Worm (Caenorhabditis elegans) whole organism, late embryonic: ENCODE results near the gene tax-6.
A peak's percentile ranks its signal among the peaks of the same experiment; 100 is the strongest.

Experiments
- C08G9.2 ChIP-seq: sonication (generic microtip); optimal IDR thresholded peaks from 2 replicates; lab custom pipeline; 2016; ENCODE audit warnings: mild to moderate bottlenecking, missing genetic modification characterization, moderate library complexity, missing compliant biosample characterization
- C38D4.7 ChIP-seq: fragments of 200-800 bp; sonication (Bioruptor generic); optimal IDR thresholded peaks from 2 replicates; lab custom pipeline; 2018; ENCODE audit warnings: mild to moderate bottlenecking, missing genetic modification characterization, moderate library complexity, missing compliant biosample characterization
- K02D7.2 ChIP-seq: sonication (generic microtip); optimal IDR thresholded peaks from 2 replicates; lab custom pipeline; 2017; ENCODE audit warnings: mild to moderate bottlenecking, missing genetic modification characterization, missing compliant biosample characterization
- T23F11.4 ChIP-seq: fragments of 200-800 bp; sonication (Bioruptor generic); optimal IDR thresholded peaks from 2 replicates; lab custom pipeline; 2018; ENCODE audit warnings: mild to moderate bottlenecking, missing genetic modification characterization, missing compliant biosample characterization
- Y22D7AL.16 ChIP-seq: sonication (generic microtip); optimal IDR thresholded peaks from 2 replicates; lab custom pipeline; 2016; ENCODE audit warnings: missing genetic modification characterization, missing compliant biosample characterization
- ahr-1 ChIP-seq: sonication (generic microtip); optimal IDR thresholded peaks from 2 replicates; lab custom pipeline; 2016; ENCODE audit warnings: missing genetic modification characterization, missing compliant biosample characterization
- ama-1 ChIP-seq: fragments of 150-350 bp; optimal IDR thresholded peaks from 2 replicates; lab custom pipeline; 2014
- ceh-14 ChIP-seq: sonication (generic microtip); optimal IDR thresholded peaks from 2 replicates; lab custom pipeline; 2016; ENCODE audit warnings: missing genotype, missing genetic modification characterization, missing compliant biosample characterization
- ceh-18 ChIP-seq: sonication (generic microtip); optimal IDR thresholded peaks from 2 replicates; lab custom pipeline; 2016; ENCODE audit warnings: missing genetic modification characterization, missing compliant biosample characterization
- ceh-2 ChIP-seq: sonication (generic microtip); optimal IDR thresholded peaks from 2 replicates; lab custom pipeline; 2016; ENCODE audit warnings: missing genotype, missing genetic modification characterization, missing compliant biosample characterization
- ceh-22 ChIP-seq: sonication (generic microtip); optimal IDR thresholded peaks from 2 replicates; lab custom pipeline; 2017; ENCODE audit warnings: missing biosample characterization, missing genetic modification characterization
- ceh-31 ChIP-seq: sonication (generic microtip); optimal IDR thresholded peaks from 2 replicates; lab custom pipeline; 2016; ENCODE audit warnings: missing genetic modification characterization, missing compliant biosample characterization
- ceh-34 ChIP-seq: sonication (generic microtip); optimal IDR thresholded peaks from 2 replicates; lab custom pipeline; 2016; ENCODE audit warnings: mild to moderate bottlenecking, missing genetic modification characterization, missing compliant biosample characterization
- ceh-48 ChIP-seq: sonication (generic microtip); optimal IDR thresholded peaks from 2 replicates; lab custom pipeline; 2016; ENCODE audit warnings: missing genetic modification characterization, inconsistent platforms, missing compliant biosample characterization
- ceh-9 ChIP-seq: sonication (generic microtip); optimal IDR thresholded peaks from 2 replicates; lab custom pipeline; 2016; ENCODE audit warnings: mild to moderate bottlenecking, missing genetic modification characterization, inconsistent platforms, missing compliant biosample characterization
- elt-4 ChIP-seq: sonication (generic microtip); optimal IDR thresholded peaks from 2 replicates; lab custom pipeline; 2016; ENCODE audit warnings: missing genetic modification characterization, missing compliant biosample characterization
- ets-4 ChIP-seq: sonication (generic microtip); optimal IDR thresholded peaks from 2 replicates; lab custom pipeline; 2016; ENCODE audit warnings: missing genetic modification characterization, missing compliant biosample characterization
- eyg-1 ChIP-seq: sonication (generic microtip); optimal IDR thresholded peaks from 2 replicates; lab custom pipeline; 2016; ENCODE audit warnings: missing genotype, missing genetic modification characterization, missing compliant biosample characterization
- fkh-10 ChIP-seq: fragments of 150-350 bp; optimal IDR thresholded peaks from 2 replicates; lab custom pipeline; 2014; ENCODE audit warnings: missing biosample characterization, missing genetic modification reagents, missing genetic modification characterization
- fkh-6 ChIP-seq: sonication (generic microtip); optimal IDR thresholded peaks from 2 replicates; lab custom pipeline; 2016; ENCODE audit warnings: missing genetic modification characterization, missing compliant biosample characterization
- gmeb-2 ChIP-seq: sonication (generic microtip); optimal IDR thresholded peaks from 2 replicates; lab custom pipeline; 2016; ENCODE audit warnings: missing genetic modification characterization, inconsistent platforms, missing compliant biosample characterization
- hlh-15 ChIP-seq: sonication (generic microtip); optimal IDR thresholded peaks from 2 replicates; lab custom pipeline; 2016; ENCODE audit warnings: missing genetic modification characterization, missing compliant biosample characterization
- hlh-30 ChIP-seq: sonication (generic microtip); optimal IDR thresholded peaks from 2 replicates; lab custom pipeline; 2017; ENCODE audit warnings: antibody characterized with exemption, missing genetic modification characterization, missing compliant biosample characterization; ENCODE audit not compliant: insufficient read depth
- hlh-8 ChIP-seq: sonication (generic microtip); optimal IDR thresholded peaks from 2 replicates; lab custom pipeline; 2016; ENCODE audit warnings: missing genotype, missing genetic modification characterization, missing compliant biosample characterization
- lim-6 ChIP-seq: sonication (generic microtip); optimal IDR thresholded peaks from 2 replicates; lab custom pipeline; 2016; ENCODE audit warnings: missing genetic modification characterization, missing compliant biosample characterization
- lin-11 ChIP-seq: fragments of 200-800 bp; sonication (Bioruptor generic); optimal IDR thresholded peaks from 2 replicates; lab custom pipeline; 2018; ENCODE audit warnings: mild to moderate bottlenecking, missing genetic modification characterization, missing compliant biosample characterization
- nfya-1 ChIP-seq: sonication (generic microtip); optimal IDR thresholded peaks from 2 replicates; lab custom pipeline; 2017; ENCODE audit warnings: missing genetic modification characterization, mild to moderate bottlenecking, missing compliant biosample characterization, antibody characterized with exemption, moderate library complexity
- nhr-11 ChIP-seq: fragments of 150-350 bp; optimal IDR thresholded peaks from 2 replicates; lab custom pipeline; 2014; ENCODE audit warnings: missing biosample characterization, missing genetic modification characterization
- npax-4 ChIP-seq: sonication (generic microtip); optimal IDR thresholded peaks from 2 replicates; lab custom pipeline; 2016; ENCODE audit warnings: missing genetic modification characterization, missing compliant biosample characterization
- odd-2 ChIP-seq: sonication (generic microtip); optimal IDR thresholded peaks from 2 replicates; lab custom pipeline; 2017; ENCODE audit warnings: antibody characterized with exemption, mild to moderate bottlenecking, missing genetic modification characterization, missing compliant biosample characterization
- pag-3 ChIP-seq: sonication (generic microtip); optimal IDR thresholded peaks from 2 replicates; lab custom pipeline; 2016; ENCODE audit warnings: missing compliant biosample characterization, missing genetic modification characterization, borderline replicate concordance
- pat-9 ChIP-seq: fragments of 200-800 bp; sonication (Bioruptor generic); optimal IDR thresholded peaks from 2 replicates; lab custom pipeline; 2018; ENCODE audit warnings: mild to moderate bottlenecking, missing genetic modification characterization, moderate library complexity, missing compliant biosample characterization
- pax-1 ChIP-seq: fragments of 150-350 bp; optimal IDR thresholded peaks from 2 replicates; lab custom pipeline; 2014; ENCODE audit warnings: missing biosample characterization, missing genetic modification characterization
- pros-1 ChIP-seq: fragments of 150-350 bp; optimal IDR thresholded peaks from 2 replicates; lab custom pipeline; 2014; ENCODE audit warnings: missing biosample characterization, missing genetic modification reagents, missing genetic modification characterization
- ref-2 ChIP-seq: sonication (generic microtip); optimal IDR thresholded peaks from 2 replicates; lab custom pipeline; 2016; ENCODE audit warnings: missing genetic modification characterization, missing compliant biosample characterization
- rnt-1 ChIP-seq: sonication (generic microtip); optimal IDR thresholded peaks from 2 replicates; lab custom pipeline; 2016; ENCODE audit warnings: missing genetic modification characterization, missing compliant biosample characterization
- sdc-2 ChIP-seq: sonication (generic microtip); optimal IDR thresholded peaks from 2 replicates; lab custom pipeline; 2016; ENCODE audit warnings: missing genotype, missing genetic modification characterization, missing compliant biosample characterization
- sox-4 ChIP-seq: sonication (generic microtip); optimal IDR thresholded peaks from 2 replicates; lab custom pipeline; 2017; ENCODE audit warnings: mild to moderate bottlenecking, missing genetic modification characterization, inconsistent platforms, missing compliant biosample characterization
- tbx-2 ChIP-seq: sonication (generic microtip); optimal IDR thresholded peaks from 2 replicates; lab custom pipeline; 2016; ENCODE audit warnings: missing genetic modification characterization, missing compliant biosample characterization
- unc-3 ChIP-seq, 2 experiments: fragments of 200-800 bp in 1 of 2; sonication (Bioruptor generic) in 1 of 2; sonication (generic microtip) in 1 of 2; conservative IDR thresholded peaks in 1 of 2; optimal IDR thresholded peaks in 1 of 2; 2 replicates each; pipeline versions ENCODE4 v1.3.6 to Lab custom; 2016 to 2022; ENCODE audit warnings: missing compliant biosample characterization in 2 of 2, missing genetic modification characterization in 2 of 2, missing genetic modification reagents in 1 of 2
- unc-42 ChIP-seq: sonication (generic microtip); optimal IDR thresholded peaks from 2 replicates; lab custom pipeline; 2016; ENCODE audit warnings: missing genotype, missing genetic modification characterization, missing compliant biosample characterization
- unc-55 ChIP-seq: sonication (generic microtip); optimal IDR thresholded peaks from 2 replicates; lab custom pipeline; 2017; ENCODE audit warnings: missing biosample characterization, missing genetic modification reagents, missing genetic modification characterization
- unc-86 ChIP-seq: sonication (generic microtip); optimal IDR thresholded peaks from 2 replicates; lab custom pipeline; 2016; ENCODE audit warnings: missing genetic modification characterization, missing compliant biosample characterization
- ztf-16 ChIP-seq: sonication (generic microtip); optimal IDR thresholded peaks from 2 replicates; lab custom pipeline; 2017; ENCODE audit warnings: missing genetic modification characterization, missing compliant biosample characterization

Gene tax-6

DNA sequence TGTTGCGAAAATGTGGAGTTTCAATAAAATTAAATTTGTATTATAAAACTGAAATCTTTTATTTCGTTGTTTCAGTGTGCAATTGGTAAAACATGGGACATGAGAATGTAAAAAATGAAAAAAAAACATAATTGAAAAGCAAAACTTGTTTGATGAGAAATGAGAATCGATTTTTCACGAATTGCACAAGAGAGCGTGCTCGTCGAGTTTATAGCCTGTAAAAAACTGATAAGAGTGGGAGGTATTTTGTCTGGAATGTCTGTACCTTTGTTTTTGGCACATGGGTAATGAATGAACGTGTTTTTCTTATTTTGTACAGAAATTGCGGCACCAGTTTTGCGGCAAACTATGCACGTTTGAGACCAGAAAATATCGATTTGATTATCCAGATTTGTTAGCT, 18.8 kb downstream of the tax-6 start:
- TF ChIP-seq hlh-8 (no peak), lin-11 (tag; lab: Kevin White, UChicago) (no peak), nfya-1 (tag; lab: Kevin White, UChicago) (no peak), pag-3 (no peak), sdc-2 (tag; lab: Kevin White, UChicago) (no peak), C08G9.2 (tag; lab: Kevin White, UChicago) (no peak), ceh-48 (no peak), pax-1 (tag; lab: Kevin White, UChicago) (no peak), ceh-22 (tag; lab: Kevin White, UChicago) (no peak), odd-2 (no peak), lim-6 (tag; lab: Kevin White, UChicago) (no peak), ceh-18 (tag; lab: Kevin White, UChicago) (no peak)
- TF ChIP-seq, all 69 proteins: peak for 0

DNA sequence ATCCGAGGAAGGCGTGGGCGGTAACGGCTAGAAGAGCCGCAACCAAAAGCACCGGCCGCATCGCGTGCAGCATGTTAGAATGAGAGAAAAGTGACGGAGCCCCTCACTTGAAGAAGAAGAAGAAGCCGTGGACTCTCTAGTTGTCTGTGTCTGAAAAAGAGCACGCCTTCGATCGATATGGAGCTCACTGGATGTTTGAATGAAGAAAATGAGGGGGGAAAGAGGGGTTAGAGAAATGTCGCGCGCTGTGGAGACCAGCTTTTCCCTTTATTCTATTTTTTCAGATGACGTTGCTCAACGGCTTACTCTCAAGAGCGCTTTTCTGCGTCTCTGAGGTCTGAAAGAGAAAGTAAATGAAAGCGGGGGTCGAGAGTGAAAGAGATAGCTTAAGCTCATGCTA, 19.7 kb downstream of the tax-6 start, which contains the start of gene egl-21:
Gene egl-21 (minus strand): TSS at position 150 of the 400 bp plus-strand sequence.
- TF ChIP-seq unc-55 (GFP tag; lab: Kevin White, UChicago) (peak; percentile 13), tbx-2 (tag; lab: Kevin White, UChicago) (peak; percentile 6), ceh-14 (peak; percentile 67), ceh-18 (tag; lab: Kevin White, UChicago) (peak; percentile 17), eyg-1 (tag; lab: Kevin White, UChicago) (no peak), hlh-15 (no peak), fkh-10 (GFP tag; lab: Kevin White, UChicago) (no peak), lin-11 (tag; lab: Kevin White, UChicago) (no peak), unc-86 (peak; percentile 2), nfya-1 (tag; lab: Kevin White, UChicago) (peak; percentile 25), ceh-31 (tag; lab: Kevin White, UChicago) (peak; percentile 43), unc-42 (tag; lab: Kevin White, UChicago) (peak; percentile 81), gmeb-2 (tag; lab: Kevin White, UChicago) (no peak), lim-6 (tag; lab: Kevin White, UChicago) (peak; percentile 1), ceh-48 (peak; percentile 66)

- TF ChIP-seq sdc-2 (tag; lab: Kevin White, UChicago) (no peak), ref-2 (tag; lab: Kevin White, UChicago) (no peak), ceh-2 (no peak), tbx-2 (tag; lab: Kevin White, UChicago) (no peak), C08G9.2 (tag; lab: Kevin White, UChicago) (no peak), ets-4 (tag; lab: Kevin White, UChicago) (no peak), fkh-6 (tag; lab: Kevin White, UChicago) (no peak), elt-4 (tag; lab: Kevin White, UChicago) (no peak), ceh-18 (tag; lab: Kevin White, UChicago) (no peak), ceh-34 (no peak), ahr-1 (tag; lab: Kevin White, UChicago) (no peak), ceh-31 (tag; lab: Kevin White, UChicago) (no peak), sox-4 (no peak), K02D7.2 (no peak), Y22D7AL.16 (no peak), nhr-11 (tag; lab: Kevin White, UChicago) (no peak), ama-1 (no peak), npax-4 (tag; lab: Kevin White, UChicago) (no peak)
- TF ChIP-seq, all 69 proteins: peak for 0
Observed at ce11 chrIV:10475234-10475633, 26.2 kb downstream of the tax-6 start.

ce11 chrIV:10472478-10472877, 28.9 kb downstream of the tax-6 start, which contains the start of gene bgnt-1.1:
Gene bgnt-1.1, plus strand, starts transcription at chrIV:10472778.
- TF ChIP-seq hlh-8 (no peak), ceh-48 (no peak), unc-42 (tag; lab: Kevin White, UChicago) (no peak), rnt-1 (tag; lab: Kevin White, UChicago) (no peak), pat-9 (tag; lab: Kevin White, UChicago) (no peak), ceh-34 (no peak), pros-1 (tag; lab: Kevin White, UChicago) (no peak), ceh-14 (no peak), ceh-9 (no peak), ztf-16 (no peak), elt-4 (tag; lab: Kevin White, UChicago) (no peak), npax-4 (tag; lab: Kevin White, UChicago) (no peak), hlh-30 (tag; lab: Kevin White, UChicago) (no peak), T23F11.4 (no peak), C38D4.7 (GFP tag; lab: Kevin White, UChicago) (no peak), unc-3 (GFP tag; conservative IDR thresholded peaks at IDR 0.05; lab: Robert Waterston, UW) (no peak), unc-3 (tag; optimal IDR thresholded peaks at IDR 0.05; lab: Kevin White, UChicago) (no peak), sdc-2 (tag; lab: Kevin White, UChicago) (no peak)
